Worm (Caenorhabditis elegans): ENCODE measurements around the gene gpa-18.

- TF ChIP-seq him-1 (tag; optimal IDR thresholded peaks at IDR 0.05) (no peak), dao-5 (tag; optimal IDR thresholded peaks at IDR 0.05) (no peak), W03F9.2 (tag; optimal IDR thresholded peaks at IDR 0.05) (no peak)
Observed at ce11 chrIV:5139189-5139588, 56.2 kb downstream of the gpa-18 start.
